Fruit fly (Drosophila melanogaster): ENCODE measurements around the gene CG6028.

The CG6028 gene

DNA sequence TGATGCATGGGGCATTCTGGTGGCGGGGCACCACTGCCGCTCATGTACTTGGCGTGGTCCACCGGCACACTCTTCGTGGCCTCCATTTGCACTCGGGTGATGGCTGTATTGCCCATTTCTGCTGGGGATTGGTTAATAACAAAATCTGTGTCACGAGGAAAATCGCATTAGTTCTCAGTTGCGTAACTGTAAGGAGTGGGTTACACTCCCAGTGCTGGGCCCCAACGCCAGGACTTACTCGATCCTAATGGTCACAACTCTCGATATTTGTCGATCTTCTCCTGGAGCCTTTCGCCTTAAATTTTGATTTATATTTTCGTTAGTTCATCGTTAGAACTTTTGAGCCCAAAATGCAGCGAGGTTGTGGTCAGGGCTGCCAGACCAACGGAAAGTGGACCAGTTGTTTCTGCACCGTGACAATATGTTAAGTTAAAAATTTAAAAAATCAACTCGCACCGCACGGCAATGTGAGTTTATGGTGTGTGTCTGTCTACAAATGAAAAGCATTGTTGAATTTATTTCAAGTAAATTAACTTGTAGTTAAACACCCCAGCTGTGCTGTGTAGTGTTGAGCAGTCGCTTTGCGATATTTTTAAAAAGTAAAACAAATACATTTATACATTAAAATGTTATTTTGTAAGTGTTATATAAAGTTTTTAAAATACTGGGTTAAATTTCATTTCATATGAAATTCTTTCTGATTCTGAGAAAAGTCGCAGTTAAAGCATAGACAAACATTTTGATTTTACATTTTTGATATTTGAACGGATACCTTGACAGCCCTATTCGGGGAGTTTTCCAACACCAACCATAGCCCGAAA, 1.8 kb upstream of the CG6028 start, which contains the start of the genes Cchl and ND-42:
Gene Cchl (minus strand): TSS at position 559 of the 821 bp plus-strand sequence.
Gene ND-42 (plus strand): TSS at position 788 of the 821 bp plus-strand sequence.
- TF ChIP-seq EcR (GFP tag; optimal IDR thresholded peaks at IDR 0.05) (no peak), Dll (optimal IDR thresholded peaks at IDR 0.05) (no peak), CG8478 (optimal IDR thresholded peaks at IDR 0.05) (no peak), usp (GFP tag; optimal IDR thresholded peaks at IDR 0.05) (no peak), psq (optimal IDR thresholded peaks at IDR 0.05) (no peak), pan (optimal IDR thresholded peaks at IDR 0.05) (no peak)

dm6 chr3R:22023041-22023626, 2.2 kb downstream of the CG6028 start, which contains the start of the genes Mitofilin and mRpL35:
TSS of gene Mitofilin (minus strand) at chr3R:22023335.
TSS of gene mRpL35 (plus strand) at chr3R:22023527.
- TF ChIP-seq pan (optimal IDR thresholded peaks at IDR 0.05) (no peak), usp (GFP tag; optimal IDR thresholded peaks at IDR 0.05) (no peak), psq (optimal IDR thresholded peaks at IDR 0.05) (no peak), EcR (GFP tag; optimal IDR thresholded peaks at IDR 0.05) (no peak), CG8478 (optimal IDR thresholded peaks at IDR 0.05) (no peak), Dll (optimal IDR thresholded peaks at IDR 0.05) (no peak)

- TF ChIP-seq Dll (optimal IDR thresholded peaks at IDR 0.05) (no peak), usp (GFP tag; optimal IDR thresholded peaks at IDR 0.05) (no peak), EcR (GFP tag; optimal IDR thresholded peaks at IDR 0.05) (no peak), pan (optimal IDR thresholded peaks at IDR 0.05) (no peak), psq (optimal IDR thresholded peaks at IDR 0.05) (no peak), CG8478 (optimal IDR thresholded peaks at IDR 0.05) (no peak)
Observed at dm6 chr3R:22022623-22023022, 2.7 kb downstream of the CG6028 start.

dm6 chr3R:22018777-22019420, 6.4 kb downstream of the CG6028 start, which contains the start of gene Idh3b:
TSS of gene Idh3b (minus strand) at chr3R:22019382.
- TF ChIP-seq pan (optimal IDR thresholded peaks at IDR 0.05): no peak
- TF ChIP-seq usp (GFP tag; optimal IDR thresholded peaks at IDR 0.05): no peak
- no peak for TF ChIP-seq psq (optimal IDR thresholded peaks at IDR 0.05)
- no peak for TF ChIP-seq Dll (optimal IDR thresholded peaks at IDR 0.05)
- TF ChIP-seq CG8478 (optimal IDR thresholded peaks at IDR 0.05): no peak
- TF ChIP-seq EcR (GFP tag; optimal IDR thresholded peaks at IDR 0.05): no peak

DNA sequence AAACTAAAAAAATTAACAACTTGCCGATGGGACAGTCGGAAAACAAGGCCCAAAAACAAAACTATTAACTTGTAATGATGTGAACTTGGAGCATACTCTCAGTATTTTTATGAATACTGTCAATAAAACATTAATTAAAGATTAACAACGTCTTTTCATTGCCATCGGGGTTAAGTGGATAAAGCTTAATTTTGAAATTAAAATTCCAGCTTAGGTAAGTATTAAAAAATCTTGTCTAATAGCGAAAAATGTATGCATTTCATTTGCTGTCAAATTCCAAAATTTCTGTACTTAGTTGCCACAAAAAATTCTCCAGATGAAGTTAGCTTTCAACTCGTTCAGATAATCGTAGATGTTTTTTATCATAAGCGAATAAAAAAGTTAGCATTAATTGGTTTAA, 10.9 kb downstream of the CG6028 start, which contains the start of gene Theg:
Gene Theg (plus strand): TSS at position 301 of the 400 bp plus-strand sequence.
- no peak for TF ChIP-seq pan (optimal IDR thresholded peaks at IDR 0.05)
- no peak for TF ChIP-seq CG8478 (optimal IDR thresholded peaks at IDR 0.05)
- no peak for TF ChIP-seq Dll (optimal IDR thresholded peaks at IDR 0.05)
- no peak for TF ChIP-seq usp (GFP tag; optimal IDR thresholded peaks at IDR 0.05)
- no peak for TF ChIP-seq EcR (GFP tag; optimal IDR thresholded peaks at IDR 0.05)
- no peak for TF ChIP-seq psq (optimal IDR thresholded peaks at IDR 0.05)

dm6 chr3R:22003508-22003907, 21.8 kb downstream of the CG6028 start:
- no peak for TF ChIP-seq CG8478 (optimal IDR thresholded peaks at IDR 0.05)
- no peak for TF ChIP-seq EcR (GFP tag; optimal IDR thresholded peaks at IDR 0.05)
- no peak for TF ChIP-seq pan (optimal IDR thresholded peaks at IDR 0.05)
- no peak for TF ChIP-seq psq (optimal IDR thresholded peaks at IDR 0.05)
- no peak for TF ChIP-seq Dll (optimal IDR thresholded peaks at IDR 0.05)
- no peak for TF ChIP-seq usp (GFP tag; optimal IDR thresholded peaks at IDR 0.05)

DNA sequence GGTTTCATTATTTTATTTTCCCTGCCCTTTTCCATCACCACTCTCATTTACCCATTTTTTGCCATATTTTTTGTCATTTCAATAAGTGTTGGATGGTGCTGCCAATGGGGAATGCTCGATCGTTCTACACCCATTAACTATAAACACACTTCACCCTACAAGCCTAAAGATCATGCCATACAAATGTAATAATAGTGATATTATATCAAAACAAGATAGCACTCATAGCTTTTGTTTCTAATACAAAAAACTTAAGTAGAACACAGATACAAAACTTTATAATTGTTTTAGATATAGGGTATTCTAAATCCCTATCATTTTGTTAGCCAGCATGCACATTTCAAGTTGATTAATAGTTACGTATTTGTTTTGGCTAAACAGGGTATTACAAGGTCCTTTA, 25.7 kb downstream of the CG6028 start:
- TF ChIP-seq EcR (GFP tag; optimal IDR thresholded peaks at IDR 0.05) (no peak), pan (optimal IDR thresholded peaks at IDR 0.05) (peak; percentile 52), CG8478 (optimal IDR thresholded peaks at IDR 0.05) (no peak)

dm6 chr3R:21998877-21999276, 26.4 kb downstream of the CG6028 start:
- TF ChIP-seq CG8478 (optimal IDR thresholded peaks at IDR 0.05) (no peak), Dll (optimal IDR thresholded peaks at IDR 0.05) (no peak), usp (GFP tag; optimal IDR thresholded peaks at IDR 0.05) (no peak), psq (optimal IDR thresholded peaks at IDR 0.05) (no peak), EcR (GFP tag; optimal IDR thresholded peaks at IDR 0.05) (no peak), pan (optimal IDR thresholded peaks at IDR 0.05) (no peak)

dm6 chr3R:21992909-21993308, 32.4 kb downstream of the CG6028 start:
- TF ChIP-seq EcR (GFP tag; optimal IDR thresholded peaks at IDR 0.05) (no peak), Dll (optimal IDR thresholded peaks at IDR 0.05) (no peak), CG8478 (optimal IDR thresholded peaks at IDR 0.05) (no peak), psq (optimal IDR thresholded peaks at IDR 0.05) (no peak), usp (GFP tag; optimal IDR thresholded peaks at IDR 0.05) (no peak), pan (optimal IDR thresholded peaks at IDR 0.05) (no peak)

DNA sequence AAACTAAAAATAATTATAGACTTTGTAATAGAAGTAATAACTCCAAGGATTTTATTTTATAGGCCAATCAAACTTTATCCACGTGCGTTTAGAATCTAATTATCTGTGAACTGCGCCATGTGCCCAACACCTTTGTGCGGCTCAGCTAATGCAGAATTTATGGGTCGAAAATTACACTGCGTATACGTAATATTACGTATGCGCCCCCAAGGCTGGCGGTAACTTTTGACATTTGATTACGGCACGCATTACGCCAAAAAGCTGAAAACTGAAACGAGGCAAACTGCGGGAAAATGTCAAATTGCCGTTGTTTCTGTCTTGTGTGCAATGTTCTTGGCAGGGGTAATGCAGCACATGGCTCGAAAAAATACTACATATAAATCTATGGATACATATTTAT, 33.7 kb downstream of the CG6028 start:
- TF ChIP-seq usp (GFP tag; optimal IDR thresholded peaks at IDR 0.05): no peak
- no peak for TF ChIP-seq Dll (optimal IDR thresholded peaks at IDR 0.05)
- no peak for TF ChIP-seq psq (optimal IDR thresholded peaks at IDR 0.05)
- TF ChIP-seq CG8478 (optimal IDR thresholded peaks at IDR 0.05): no peak
- TF ChIP-seq EcR (GFP tag; optimal IDR thresholded peaks at IDR 0.05): no peak
- TF ChIP-seq pan (optimal IDR thresholded peaks at IDR 0.05): no peak

dm6 chr3R:21989770-21990169, 35.5 kb downstream of the CG6028 start:
- TF ChIP-seq EcR (GFP tag; optimal IDR thresholded peaks at IDR 0.05) (no peak), Dll (optimal IDR thresholded peaks at IDR 0.05) (no peak), usp (GFP tag; optimal IDR thresholded peaks at IDR 0.05) (no peak), pan (optimal IDR thresholded peaks at IDR 0.05) (no peak), psq (optimal IDR thresholded peaks at IDR 0.05) (no peak), CG8478 (optimal IDR thresholded peaks at IDR 0.05) (no peak)

All from whole organism.